Worm (Caenorhabditis elegans): ENCODE measurements around the gene C14A4.8.

C14A4.8 gene

ce11 chrII:10607238-10607961, 9.5 kb upstream of the C14A4.8 start, which contains the start of gene ccm-3 (continued):
- TF ChIP-seq dmd-9 (GFP tag; IDR thresholded peaks at IDR 0.05) = no peak
- no peak for TF ChIP-seq nhr-76 (tag; optimal IDR thresholded peaks at IDR 0.05)
- TF ChIP-seq lim-7 (GFP tag; IDR thresholded peaks at IDR 0.05) = no peak
- TF ChIP-seq nhr-11 (tag; optimal IDR thresholded peaks at IDR 0.05) = peak; percentile 17

- TF ChIP-seq saeg-2 (GFP tag; IDR thresholded peaks at IDR 0.05) = no peak
- no peak for TF ChIP-seq pqm-1 (tag; optimal IDR thresholded peaks at IDR 0.05)
- no peak for TF ChIP-seq madf-5 (GFP tag; IDR thresholded peaks at IDR 0.05)
- no peak for TF ChIP-seq nhr-102 (tag; optimal IDR thresholded peaks at IDR 0.05)
- TF ChIP-seq F26F4.8 (GFP tag; conservative IDR thresholded peaks at IDR 0.05) = no peak
- no peak for TF ChIP-seq unc-130 (GFP tag; optimal IDR thresholded peaks at IDR 0.05)
- TF ChIP-seq zfp-3 (GFP tag; conservative IDR thresholded peaks at IDR 0.05) = no peak
- TF ChIP-seq zfp-2 (tag; optimal IDR thresholded peaks at IDR 0.05) = no peak
- TF ChIP-seq Y5F2A.4 (GFP tag; optimal IDR thresholded peaks at IDR 0.05) = no peak
- TF ChIP-seq aha-1 (tag) = no peak
Observed at ce11 chrII:10605512-10605911, 7.6 kb upstream of the C14A4.8 start, which contains the start of gene taf-13. TSS of gene taf-13 (minus strand) at chrII:10605612.

- no peak for TF ChIP-seq ctbp-1 (GFP tag; IDR thresholded peaks at IDR 0.05)
- TF ChIP-seq dmd-6 (GFP tag; IDR thresholded peaks at IDR 0.05) = no peak
- TF ChIP-seq ceh-32 (tag; optimal IDR thresholded peaks at IDR 0.05; ENCODE audit: poor library complexity) = no peak
Observed at ce11 chrII:10603560-10603959, 5.6 kb upstream of the C14A4.8 start.

- no peak for TF ChIP-seq madf-5 (GFP tag; IDR thresholded peaks at IDR 0.05)
- TF ChIP-seq R02D3.7 (tag; optimal IDR thresholded peaks at IDR 0.05) = no peak
- no peak for TF ChIP-seq hlh-11 (tag; optimal IDR thresholded peaks at IDR 0.05)
- TF ChIP-seq lsy-2 (tag; optimal IDR thresholded peaks at IDR 0.05) = no peak
- no peak for TF ChIP-seq attf-4 (tag; optimal IDR thresholded peaks at IDR 0.05)
- no peak for TF ChIP-seq nhr-11 (tag; optimal IDR thresholded peaks at IDR 0.05)
- no peak for TF ChIP-seq lir-3 (tag; optimal IDR thresholded peaks at IDR 0.05)
- no peak for TF ChIP-seq ztf-7 (tag; optimal IDR thresholded peaks at IDR 0.05)
- no peak for TF ChIP-seq dpl-1 (GFP tag; optimal IDR thresholded peaks at IDR 0.05)
- TF ChIP-seq vab-7 (GFP tag; IDR thresholded peaks at IDR 0.05) = no peak
- TF ChIP-seq nhr-48 (tag; optimal IDR thresholded peaks at IDR 0.05) = no peak
- no peak for TF ChIP-seq nhr-237 (tag; optimal IDR thresholded peaks at IDR 0.05)
- no peak for TF ChIP-seq Y5F2A.4 (GFP tag; optimal IDR thresholded peaks at IDR 0.05)
- TF ChIP-seq zfp-3 (GFP tag; conservative IDR thresholded peaks at IDR 0.05) = no peak
- no peak for TF ChIP-seq spr-1 (tag; optimal IDR thresholded peaks at IDR 0.05)
- TF ChIP-seq ceh-82 (tag; optimal IDR thresholded peaks at IDR 0.05) = no peak
- TF ChIP-seq dmd-6 (GFP tag; IDR thresholded peaks at IDR 0.05) = no peak
- no peak for TF ChIP-seq fkh-10 (GFP tag; optimal IDR thresholded peaks at IDR 0.05)
Observed at ce11 chrII:10602184-10602583, 4.2 kb upstream of the C14A4.8 start, which contains the start of gene srv-2. TSS of gene srv-2 (minus strand) at chrII:10602284.

- TF ChIP-seq nhr-48 (tag; optimal IDR thresholded peaks at IDR 0.05) (no peak), nhr-25 (tag; optimal IDR thresholded peaks at IDR 0.05; ENCODE audit: borderline replicate concordance, insufficient read depth) (no peak), sdz-12 (GFP tag; optimal IDR thresholded peaks at IDR 0.05) (no peak), lsy-2 (tag; optimal IDR thresholded peaks at IDR 0.05) (no peak)
Observed at ce11 chrII:10598970-10599369, 1.0 kb upstream of the C14A4.8 start, which contains the start of gene C14A4.9. TSS of gene C14A4.9 (plus strand) at chrII:10599337.

Data from whole organism, L4 larva.